Worm (Caenorhabditis elegans): ENCODE measurements around the gene mcat-1.

- TF ChIP-seq him-1 (tag; optimal IDR thresholded peaks at IDR 0.05), result no peak
- peak; percentile 79 for TF ChIP-seq W03F9.2 (tag; optimal IDR thresholded peaks at IDR 0.05)
- TF ChIP-seq dao-5 (tag; optimal IDR thresholded peaks at IDR 0.05), result no peak
Measured at ce11 chrII:43640-44039, 47.7 kb downstream of the mcat-1 start, which contains the start of gene nfyc-1.
